Fruit fly (Drosophila melanogaster): ENCODE results near the gene CG6833.

- TF ChIP-seq CG8478 (optimal IDR thresholded peaks at IDR 0.05) (no peak), CTCF (optimal IDR thresholded peaks at IDR 0.05) (no peak)
These were observed 12.4 kb downstream of the CG6833 start for dm6 chr3L:14063241-14064064.
